Fruit fly (Drosophila melanogaster): ENCODE results near the gene Cpr65Ax2.

Cpr65Ax2 gene

dm6 chr3L:6181776-6182175 lies 31.1 kb upstream of the Cpr65Ax2 start, which contains the start of gene CG10274 (continued):
- TF ChIP-seq CG3281 (GFP tag; optimal IDR thresholded peaks at IDR 0.05) (no peak), bsh (GFP tag; optimal IDR thresholded peaks at IDR 0.05) (peak in 1 of 2 experiments; percentile 68), D19A (tag; optimal IDR thresholded peaks at IDR 0.05) (no peak), CG4360 (GFP tag; IDR thresholded peaks at IDR 0.05) (no peak), slp2 (GFP tag; optimal IDR thresholded peaks at IDR 0.05) (peak; percentile 61), Myb (GFP tag; optimal IDR thresholded peaks at IDR 0.05) (peak; percentile 72), hkb (optimal IDR thresholded peaks at IDR 0.05) (no peak), hkb (GFP tag; IDR thresholded peaks at IDR 0.05) (peak; percentile 37; the same call in 1 of the 2 replicates), CG9727 (GFP tag; optimal IDR thresholded peaks at IDR 0.05) (peak; percentile 76), CG2199 (GFP tag; IDR thresholded peaks at IDR 0.05) (no peak), kay (GFP tag; optimal IDR thresholded peaks at IDR 0.05) (peak; percentile 67), C15 (GFP tag; IDR thresholded peaks at IDR 0.05) (no peak; the same call in 2 of the 3 replicates), tio (GFP tag; optimal IDR thresholded peaks at IDR 0.05) (no peak), danr (GFP tag; IDR thresholded peaks at IDR 0.05) (no peak), CG4820 (GFP tag; optimal IDR thresholded peaks at IDR 0.05) (peak; percentile 78), bbx (GFP tag; IDR thresholded peaks at IDR 0.05; ENCODE audit: partially characterized antibody) (no peak), CG10267 (tag; optimal IDR thresholded peaks at IDR 0.05) (peak; percentile 98), otp (GFP tag; IDR thresholded peaks at IDR 0.05) (no peak), Ptx1 (GFP tag; IDR thresholded peaks at IDR 0.05) (peak; percentile 76), Med (GFP tag) (peak; percentile 93), bab2 (GFP tag; optimal IDR thresholded peaks at IDR 0.05) (peak; percentile 67), Xbp1 (GFP tag; optimal IDR thresholded peaks at IDR 0.05) (peak; percentile 87), knrl (GFP tag; IDR thresholded peaks at IDR 0.05; ENCODE audit: partially characterized antibody) (peak; percentile 21; the same call in 1 of the 3 replicates), Lpt (GFP tag; optimal IDR thresholded peaks at IDR 0.05) (no peak), CG12744 (GFP tag; optimal IDR thresholded peaks at IDR 0.05) (peak; percentile 48), CG4707 (GFP tag; optimal IDR thresholded peaks at IDR 0.05) (no peak), twi (tag; optimal IDR thresholded peaks at IDR 0.05) (peak; percentile 70), CG8924 (tag; optimal IDR thresholded peaks at IDR 0.05) (peak; percentile 79), Usf (GFP tag; optimal IDR thresholded peaks at IDR 0.05) (peak; percentile 47), CG14014 (GFP tag; IDR thresholded peaks at IDR 0.05) (peak; percentile 76), CG15696 (tag; optimal IDR thresholded peaks at IDR 0.05) (peak; percentile 82), pb (GFP tag; optimal IDR thresholded peaks at IDR 0.05) (no peak), TFAM (GFP tag; optimal IDR thresholded peaks at IDR 0.05) (no peak), Opbp (GFP tag; IDR thresholded peaks at IDR 0.05; ENCODE audit: partially characterized antibody) (no peak), fru (optimal IDR thresholded peaks at IDR 0.05) (no peak), Dbx (GFP tag; IDR thresholded peaks at IDR 0.05) (peak; percentile 81), CG11560 (tag; IDR thresholded peaks at IDR 0.05) (0 out of 3 replicates have a peak, but pooled peaks have one; percentile 23), pros (GFP tag; optimal IDR thresholded peaks at IDR 0.05) (no peak), ase (GFP tag; IDR thresholded peaks at IDR 0.05) (0 out of 3 replicates have a peak, but pooled peaks have one; percentile 13), CG15514 (GFP tag; optimal IDR thresholded peaks at IDR 0.05) (no peak), Nf-YC (tag; optimal IDR thresholded peaks at IDR 0.05) (no peak), CG10654 (GFP tag; optimal IDR thresholded peaks at IDR 0.05) (peak; percentile 68), hbn (GFP tag; IDR thresholded peaks at IDR 0.05; ENCODE audit: partially characterized antibody) (no peak), zf30C (GFP tag; optimal IDR thresholded peaks at IDR 0.05) (no peak), Trl (optimal IDR thresholded peaks at IDR 0.05) (no peak), Trl (GFP tag; optimal IDR thresholded peaks at IDR 0.05) (peak; percentile 71), btn (GFP tag; optimal IDR thresholded peaks at IDR 0.05) (no peak), sqz (GFP tag; optimal IDR thresholded peaks at IDR 0.05) (no peak), CG2875 (GFP tag; optimal IDR thresholded peaks at IDR 0.05) (no peak), CG15269 (tag; optimal IDR thresholded peaks at IDR 0.05) (no peak), CG10147 (GFP tag; optimal IDR thresholded peaks at IDR 0.05) (no peak), jing (GFP tag; optimal IDR thresholded peaks at IDR 0.05) (no peak)
